Fruit fly (Drosophila melanogaster) whole organism, pupa: ENCODE data around the gene Ced-12.

Experiments
- CG10348 ChIP-seq: fragments of 200-800 bp; sonication (Bioruptor generic); IDR thresholded peaks from 2 replicates; pipeline ENCODE4 v1.3.6; 2022; ENCODE audit warnings: missing biosample characterization, missing genetic modification characterization
- CG12605 ChIP-seq: fragments of 200-800 bp; sonication (Bioruptor generic); IDR thresholded peaks from 2 replicates; pipeline ENCODE4 v1.3.6; 2022; ENCODE audit warnings: missing biosample characterization, missing genetic modification characterization
- CG13204 ChIP-seq: fragments of 200-800 bp; sonication (Bioruptor generic); optimal IDR thresholded peaks from 2 replicates; lab custom pipeline; 2018; ENCODE audit warnings: missing biosample characterization, mild to moderate bottlenecking, missing genetic modification characterization, moderate library complexity
- CG14655 ChIP-seq: fragments of 200-800 bp; sonication (Bioruptor generic); optimal IDR thresholded peaks from 3 replicates; lab custom pipeline; 2017; ENCODE audit warnings: mild to moderate bottlenecking, missing biosample characterization, missing genetic modification reagents, missing genetic modification characterization
- CG15710 ChIP-seq: fragments of 200-800 bp; sonication (Bioruptor generic); optimal IDR thresholded peaks from 2 replicates; lab custom pipeline; 2018; ENCODE audit warnings: missing biosample characterization, mild to moderate bottlenecking, missing genetic modification characterization, moderate library complexity
- CG17806 ChIP-seq: fragments of 200-800 bp; sonication (Bioruptor generic); optimal IDR thresholded peaks from 2 replicates; lab custom pipeline; 2018; ENCODE audit warnings: missing biosample characterization, mild to moderate bottlenecking, missing genetic modification characterization, moderate library complexity
- CG32121 ChIP-seq: fragments of 200-800 bp; sonication (Bioruptor generic); IDR thresholded peaks from 2 replicates; pipeline ENCODE4 v1.3.6; 2022; ENCODE audit warnings: missing biosample characterization, missing genetic modification characterization
- CG34367 ChIP-seq: fragments of 200-800 bp; sonication (Bioruptor generic); optimal IDR thresholded peaks from 2 replicates; lab custom pipeline; 2018; ENCODE audit warnings: missing biosample characterization, mild to moderate bottlenecking, missing genetic modification characterization
- CG4496 ChIP-seq: fragments of 200-800 bp; sonication (Bioruptor generic); IDR thresholded peaks from 3 replicates; pipeline ENCODE4 v1.3.6; 2022; ENCODE audit warnings: missing biosample characterization, missing genetic modification characterization
- CG8159 ChIP-seq: fragments of 200-800 bp; sonication (Bioruptor generic); optimal IDR thresholded peaks from 3 replicates; lab custom pipeline; 2018; ENCODE audit warnings: missing biosample characterization, mild to moderate bottlenecking, missing genetic modification characterization, moderate library complexity
- CG8301 ChIP-seq: fragments of 200-800 bp; sonication (Bioruptor generic); optimal IDR thresholded peaks from 2 replicates; lab custom pipeline; 2018; ENCODE audit warnings: missing biosample characterization, mild to moderate bottlenecking, missing genetic modification characterization
- CG9948 ChIP-seq: fragments of 200-800 bp; sonication (Bioruptor generic); optimal IDR thresholded peaks from 2 replicates; lab custom pipeline; 2018; ENCODE audit warnings: missing biosample characterization, mild to moderate bottlenecking, missing genetic modification characterization, moderate library complexity
- D1 ChIP-seq: fragments of 200-800 bp; sonication (Bioruptor generic); optimal IDR thresholded peaks from 2 replicates; lab custom pipeline; 2018; ENCODE audit warnings: missing biosample characterization, mild to moderate bottlenecking, missing genetic modification characterization, moderate library complexity
- EcR ChIP-seq: fragments of 200-800 bp; sonication (Bioruptor generic); optimal IDR thresholded peaks from 3 replicates; lab custom pipeline; 2019; ENCODE audit warnings: missing biosample characterization, missing genetic modification characterization, mild to moderate bottlenecking, moderate library complexity, missing genetic modification reagents
- Ets98B ChIP-seq: fragments of 200-800 bp; sonication (Bioruptor generic); IDR thresholded peaks from 2 replicates; pipeline ENCODE4 v1.3.6; 2022; ENCODE audit warnings: missing biosample characterization, missing genetic modification characterization
- Pif1A ChIP-seq: fragments of 200-800 bp; sonication (Bioruptor generic); optimal IDR thresholded peaks from 3 replicates; lab custom pipeline; 2016; ENCODE audit warnings: missing biosample characterization, missing genetic modification characterization
- Pif1B ChIP-seq: fragments of 200-800 bp; sonication (Bioruptor generic); optimal IDR thresholded peaks from 3 replicates; lab custom pipeline; 2016; ENCODE audit warnings: missing biosample characterization, missing genetic modification characterization
- Snoo ChIP-seq: fragments of 200-800 bp; sonication (Bioruptor generic); optimal IDR thresholded peaks from 3 replicates; lab custom pipeline; 2017; ENCODE audit warnings: missing biosample characterization, mild to moderate bottlenecking, missing genetic modification characterization, inconsistent platforms
- fd96Ca ChIP-seq: fragments of 200-800 bp; sonication (Bioruptor generic); IDR thresholded peaks from 3 replicates; pipeline ENCODE4 v1.3.6; 2022; ENCODE audit warnings: missing biosample characterization, missing genetic modification characterization
- gl ChIP-seq: fragments of 200-800 bp; sonication (Bioruptor generic); optimal IDR thresholded peaks from 2 replicates; lab custom pipeline; 2018; ENCODE audit warnings: missing biosample characterization, mild to moderate bottlenecking, missing genetic modification characterization
- rn ChIP-seq: fragments of 200-800 bp; sonication (Bioruptor generic); IDR thresholded peaks from 2 replicates; pipeline ENCODE4 v1.3.6; 2022; ENCODE audit warnings: missing biosample characterization, missing genetic modification characterization

The Ced-12 gene

DNA sequence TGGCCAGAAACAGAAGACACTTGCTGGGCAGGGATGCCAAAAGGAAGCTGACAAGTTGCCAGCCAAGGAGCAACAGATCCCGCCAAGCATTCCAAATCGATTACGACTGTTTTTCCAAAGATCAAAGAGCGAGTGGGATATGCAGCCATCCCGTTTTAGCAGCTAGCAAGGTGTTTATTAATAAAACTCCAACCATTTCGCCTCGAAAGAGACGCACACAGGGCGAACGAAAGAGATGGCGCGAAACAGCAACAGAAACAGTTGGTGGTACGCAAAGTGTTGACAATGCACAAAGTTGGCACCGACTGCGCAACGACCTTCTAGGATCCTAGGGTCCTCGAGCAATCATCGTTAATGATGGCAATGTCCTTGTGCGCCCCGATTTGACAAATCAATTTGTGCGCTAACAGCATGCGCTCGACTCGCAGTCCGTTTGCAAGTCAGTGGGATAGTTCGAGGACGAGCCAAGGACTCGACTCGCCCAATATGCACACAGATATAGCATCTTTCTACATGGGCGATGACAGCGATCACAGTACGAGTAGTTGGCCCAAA, 17.7 kb upstream of the Ced-12 start:
- TF ChIP-seq Snoo (tag; lab: Kevin White, UChicago) (no peak), CG17806 (tag; lab: Kevin White, UChicago) (no peak), EcR (no peak), CG10348 (GFP tag; lab: Robert Waterston, UW) (no peak), CG8301 (tag; lab: Kevin White, UChicago) (no peak), rn (GFP tag; lab: Robert Waterston, UW) (no peak), Pif1A (GFP tag; lab: Kevin White, UChicago) (no peak), D1 (tag; lab: Kevin White, UChicago) (no peak), CG14655 (GFP tag; lab: Kevin White, UChicago) (no peak), CG13204 (GFP tag; lab: Kevin White, UChicago) (no peak), CG8159 (tag; lab: Kevin White, UChicago) (no peak), CG34367 (tag; lab: Kevin White, UChicago) (no peak), Pif1B (GFP tag; lab: Kevin White, UChicago) (no peak), fd96Ca (GFP tag; lab: Robert Waterston, UW) (no peak), CG9948 (no peak)

DNA sequence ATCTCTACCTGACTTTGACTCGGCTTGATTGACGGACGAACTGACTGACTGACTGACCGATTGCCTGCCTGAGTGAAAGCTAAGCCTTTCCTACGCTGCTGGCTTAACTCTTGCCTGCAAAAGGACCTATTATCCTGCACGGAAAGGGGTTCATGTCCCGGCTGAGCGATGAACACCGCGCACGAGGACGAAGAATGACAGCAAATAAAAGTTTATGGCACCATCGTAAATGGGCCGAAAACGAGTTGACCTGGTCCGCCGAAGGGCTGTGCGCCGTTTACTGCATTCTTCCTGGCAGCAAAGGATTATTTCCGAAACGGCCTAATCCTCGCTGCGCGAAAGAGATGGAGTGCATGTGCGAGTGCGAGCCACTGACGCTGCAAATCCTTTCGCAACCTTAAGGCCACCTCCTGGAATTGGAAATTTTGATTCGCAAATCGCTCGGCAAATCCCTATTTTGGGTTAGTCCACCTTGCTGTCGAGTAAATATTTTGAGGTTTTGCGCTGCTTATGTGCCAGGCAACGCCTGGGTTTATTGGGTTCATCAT, 16.4 kb upstream of the Ced-12 start:
- TF ChIP-seq CG8159 (tag; lab: Kevin White, UChicago) (no peak), Snoo (tag; lab: Kevin White, UChicago) (no peak), Pif1B (GFP tag; lab: Kevin White, UChicago) (no peak), Pif1A (GFP tag; lab: Kevin White, UChicago) (no peak), CG10348 (GFP tag; lab: Robert Waterston, UW) (no peak), rn (GFP tag; lab: Robert Waterston, UW) (no peak)

- no peak for TF ChIP-seq Ets98B (GFP tag; lab: Robert Waterston, UW)
Measured at dm6 chr2L:12085010-12085409, 12.6 kb upstream of the Ced-12 start.

dm6 chr2L:12085619-12086171, 11.9 kb upstream of the Ced-12 start, which contains the start of gene prd:
Gene prd, minus strand, starts transcription at chr2L:12085827.
- TF ChIP-seq CG13204 (GFP tag; lab: Kevin White, UChicago) (no peak), D1 (tag; lab: Kevin White, UChicago) (no peak), CG9948 (no peak), fd96Ca (GFP tag; lab: Robert Waterston, UW) (no peak)
- TF ChIP-seq, all 21 proteins: peak for 0

DNA sequence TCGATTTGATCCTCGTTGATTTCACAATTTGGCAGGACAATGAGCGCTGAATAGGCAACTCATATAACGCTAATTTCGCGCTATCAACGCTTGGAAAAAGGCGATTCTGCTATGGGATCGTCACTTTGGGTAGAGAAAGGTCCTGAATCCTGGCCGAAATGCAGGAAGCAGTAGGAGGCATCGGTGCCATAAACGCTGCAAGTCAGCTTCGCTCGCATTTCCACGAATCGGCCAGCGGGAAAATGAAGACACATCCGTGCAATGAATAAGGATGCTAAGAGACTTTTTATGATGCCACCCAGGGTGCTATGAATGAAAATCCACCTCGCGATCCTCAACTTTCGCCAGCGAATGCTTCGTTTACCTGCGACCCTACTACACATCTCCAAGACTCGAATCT, 10.2 kb upstream of the Ced-12 start:
- TF ChIP-seq Snoo (tag; lab: Kevin White, UChicago) (no peak), Ets98B (GFP tag; lab: Robert Waterston, UW) (no peak), CG17806 (tag; lab: Kevin White, UChicago) (no peak), CG8301 (tag; lab: Kevin White, UChicago) (no peak), CG13204 (GFP tag; lab: Kevin White, UChicago) (no peak), Pif1A (GFP tag; lab: Kevin White, UChicago) (no peak), CG4496 (GFP tag; lab: Robert Waterston, UW) (no peak), CG9948 (no peak), fd96Ca (GFP tag; lab: Robert Waterston, UW) (no peak), CG8159 (tag; lab: Kevin White, UChicago) (no peak), EcR (no peak), CG32121 (GFP tag; lab: Robert Waterston, UW) (no peak), CG14655 (GFP tag; lab: Kevin White, UChicago) (no peak)

dm6 chr2L:12089145-12089544, 8.5 kb upstream of the Ced-12 start:
- TF ChIP-seq CG8301 (tag; lab: Kevin White, UChicago), result no peak
- no peak for TF ChIP-seq fd96Ca (GFP tag; lab: Robert Waterston, UW)
- no peak for TF ChIP-seq CG4496 (GFP tag; lab: Robert Waterston, UW)
- TF ChIP-seq CG15710 (tag; lab: Kevin White, UChicago), result no peak
- TF ChIP-seq Pif1B (GFP tag; lab: Kevin White, UChicago), result no peak
- no peak for TF ChIP-seq rn (GFP tag; lab: Robert Waterston, UW)
- TF ChIP-seq CG34367 (tag; lab: Kevin White, UChicago), result no peak
- TF ChIP-seq gl (tag; lab: Kevin White, UChicago), result no peak
- TF ChIP-seq CG14655 (GFP tag; lab: Kevin White, UChicago), result no peak
- no peak for TF ChIP-seq Snoo (tag; lab: Kevin White, UChicago)
- no peak for TF ChIP-seq CG12605 (GFP tag; lab: Robert Waterston, UW)
- TF ChIP-seq EcR, result no peak
- TF ChIP-seq Ets98B (GFP tag; lab: Robert Waterston, UW), result no peak
